Comparison of ENCODE assay signal across 4 worm cellular contexts in the genomic region with DNA sequence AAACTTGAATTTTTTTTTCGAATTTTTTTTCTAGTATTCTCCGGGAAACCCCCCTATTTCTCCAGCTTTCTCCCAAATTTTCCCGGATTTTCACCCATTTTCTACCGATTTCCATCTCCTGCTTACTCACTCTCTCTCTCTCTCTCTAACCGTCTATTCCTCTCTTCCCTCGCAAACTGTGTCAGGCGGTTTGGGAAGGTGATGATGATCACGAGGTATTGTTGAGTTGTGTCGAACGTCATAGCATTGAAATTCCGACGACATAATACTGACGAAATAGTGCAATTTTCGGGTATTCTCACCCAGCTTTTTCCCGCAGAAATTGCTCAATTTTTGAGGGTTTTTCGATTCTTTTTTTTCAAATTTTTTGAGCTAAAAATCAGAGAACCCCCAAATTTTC.
A peak's percentile ranks its signal among the peaks of the same experiment; 100 is the strongest.
TF ChIP-seq lines count a peak whose summit lies in the region.

No protein-coding gene starts in this region.

TF ChIP-seq in whole organism, L1 larva, 84 proteins besides CTCF, POLR2A, EP300 and RAD21 (continued from another document and continues in another):
- TF ChIP-seq elt-3 (tag; optimal IDR thresholded peaks at IDR 0.05; lab: Kevin White, UChicago) (peak in 1 of 6 experiments; percentile 74), sptf-1 (tag; optimal IDR thresholded peaks at IDR 0.05; lab: Kevin White, UChicago) (no peak), lin-35 (GFP tag; optimal IDR thresholded peaks at IDR 0.05; lab: Kevin White, UChicago) (peak; percentile 2 to 82), isw-1 (GFP tag; IDR thresholded peaks at IDR 0.05; lab: Robert Waterston, UW) (no peak), nhr-12 (tag; optimal IDR thresholded peaks at IDR 0.05; lab: Kevin White, UChicago) (no peak), unc-30 (tag; optimal IDR thresholded peaks at IDR 0.05; lab: Kevin White, UChicago) (no peak), nhr-85 (tag; lab: Kevin White, UChicago) (peak; percentile 83), pax-3 (tag; optimal IDR thresholded peaks at IDR 0.05; lab: Kevin White, UChicago) (peak; percentile 59), skn-1 (tag; optimal IDR thresholded peaks at IDR 0.05; lab: Kevin White, UChicago) (peak; percentile 60), egl-13 (tag; optimal IDR thresholded peaks at IDR 0.05; lab: Kevin White, UChicago) (no peak), nhr-77 (tag; optimal IDR thresholded peaks at IDR 0.05; lab: Kevin White, UChicago) (no peak), unc-62 (GFP tag; optimal IDR thresholded peaks at IDR 0.05; lab: Kevin White, UChicago) (no peak), nhr-20 (tag; optimal IDR thresholded peaks at IDR 0.05; lab: Kevin White, UChicago) (peak; percentile 76), blmp-1 (tag; optimal IDR thresholded peaks at IDR 0.05; lab: Kevin White, UChicago) (peak; percentile 91), nhr-84 (tag; optimal IDR thresholded peaks at IDR 0.05; lab: Kevin White, UChicago) (no peak), ztf-11 (tag; optimal IDR thresholded peaks at IDR 0.05; lab: Kevin White, UChicago) (peak in 1 of 2 experiments; percentile 22), nhr-47 (tag; optimal IDR thresholded peaks at IDR 0.05; lab: Kevin White, UChicago) (peak; percentile 56), swsn-7 (tag; optimal IDR thresholded peaks at IDR 0.05; lab: Kevin White, UChicago) (peak; percentile 38), sup-37 (GFP tag; optimal IDR thresholded peaks at IDR 0.05; lab: Kevin White, UChicago) (peak; percentile 6), unc-86 (tag; optimal IDR thresholded peaks at IDR 0.05; lab: Kevin White, UChicago) (no peak), grh-1 (GFP tag; IDR thresholded peaks at IDR 0.05; lab: Robert Waterston, UW) (peak; percentile 52), irx-1 (tag; optimal IDR thresholded peaks at IDR 0.05; lab: Kevin White, UChicago) (no peak), vab-15 (tag; optimal IDR thresholded peaks at IDR 0.05; lab: Kevin White, UChicago) (no peak), tlp-1 (tag; optimal IDR thresholded peaks at IDR 0.05; lab: Kevin White, UChicago) (no peak), unc-98 (GFP tag; IDR thresholded peaks at IDR 0.05; lab: Robert Waterston, UW) (peak; percentile 21; the same call in 1 of the 2 replicates), nhr-19 (GFP tag; conservative IDR thresholded peaks at IDR 0.05; lab: Robert Waterston, UW) (peak; percentile 66), dpl-1 (GFP tag; optimal IDR thresholded peaks at IDR 0.05; lab: Kevin White, UChicago) (peak; percentile 29 to 68 (median 46)), C16A3.4 (tag; optimal IDR thresholded peaks at IDR 0.05; lab: Kevin White, UChicago) (peak; percentile 72), fkh-4 (tag; optimal IDR thresholded peaks at IDR 0.05; lab: Kevin White, UChicago; ENCODE audit: borderline replicate concordance) (no peak), ets-5 (GFP tag; IDR thresholded peaks at IDR 0.05; lab: Robert Waterston, UW) (no peak), fkh-8 (tag; optimal IDR thresholded peaks at IDR 0.05; lab: Kevin White, UChicago) (peak; percentile 13), ces-1 (GFP tag; optimal IDR thresholded peaks at IDR 0.05; lab: Kevin White, UChicago) (no peak)

TF ChIP-seq in whole organism, L2 larva, 48 proteins besides CTCF, POLR2A, EP300 and RAD21 (continued from another document):
- no peak for TF ChIP-seq zag-1 (tag; optimal IDR thresholded peaks at IDR 0.05; lab: Kevin White, UChicago)
- no peak for TF ChIP-seq alr-1 (tag; optimal IDR thresholded peaks at IDR 0.05; lab: Kevin White, UChicago)
- no peak for TF ChIP-seq ZK546.5 (tag; optimal IDR thresholded peaks at IDR 0.05; lab: Kevin White, UChicago)
- no peak for TF ChIP-seq blmp-1 (tag; optimal IDR thresholded peaks at IDR 0.05; lab: Kevin White, UChicago; ENCODE audit: insufficient read depth)
- no peak for TF ChIP-seq R02D3.7 (tag; optimal IDR thresholded peaks at IDR 0.05; lab: Kevin White, UChicago)
- no peak for TF ChIP-seq elt-3 (tag; optimal IDR thresholded peaks at IDR 0.05; lab: Kevin White, UChicago)
- TF ChIP-seq ztf-11 (tag; optimal IDR thresholded peaks at IDR 0.05; lab: Kevin White, UChicago): no peak
- TF ChIP-seq Y55F3AM.14 (GFP tag; optimal IDR thresholded peaks at IDR 0.05; lab: Kevin White, UChicago): no peak
- TF ChIP-seq ama-1 (optimal IDR thresholded peaks at IDR 0.05; lab: Kevin White, UChicago): peak; percentile 85
- TF ChIP-seq snpc-4 (tag; optimal IDR thresholded peaks at IDR 0.05; lab: Kevin White, UChicago): no peak
- TF ChIP-seq nhr-12 (tag; optimal IDR thresholded peaks at IDR 0.05; lab: Kevin White, UChicago): no peak
- no peak for TF ChIP-seq mdl-1 (tag; optimal IDR thresholded peaks at IDR 0.05; lab: Kevin White, UChicago)
- TF ChIP-seq crh-2 (tag; optimal IDR thresholded peaks at IDR 0.05; lab: Kevin White, UChicago): peak; percentile 63
- TF ChIP-seq nhr-237 (tag; optimal IDR thresholded peaks at IDR 0.05; lab: Kevin White, UChicago): no peak
- TF ChIP-seq fos-1 (tag; optimal IDR thresholded peaks at IDR 0.05; lab: Kevin White, UChicago): no peak
- TF ChIP-seq nhr-21 (tag; optimal IDR thresholded peaks at IDR 0.05; lab: Kevin White, UChicago): peak; percentile 17
- peak; percentile 29 for TF ChIP-seq sem-4 (tag; optimal IDR thresholded peaks at IDR 0.05; lab: Kevin White, UChicago)
- no peak for TF ChIP-seq elt-1 (tag; optimal IDR thresholded peaks at IDR 0.05; lab: Kevin White, UChicago)
- TF ChIP-seq dmd-4 (tag; optimal IDR thresholded peaks at IDR 0.05; lab: Kevin White, UChicago): no peak
- peak; percentile 36 for TF ChIP-seq ztf-4 (tag; optimal IDR thresholded peaks at IDR 0.05; lab: Kevin White, UChicago)
- TF ChIP-seq egl-27 (tag; optimal IDR thresholded peaks at IDR 0.05; lab: Kevin White, UChicago): no peak
- TF ChIP-seq mbf-1 (tag; optimal IDR thresholded peaks at IDR 0.05; lab: Kevin White, UChicago): no peak
- TF ChIP-seq aly-2 (tag; optimal IDR thresholded peaks at IDR 0.05; lab: Kevin White, UChicago): no peak
- no peak for TF ChIP-seq unc-39 (tag; optimal IDR thresholded peaks at IDR 0.05; lab: Kevin White, UChicago)
- TF ChIP-seq ceh-82 (tag; optimal IDR thresholded peaks at IDR 0.05; lab: Kevin White, UChicago): no peak
- TF ChIP-seq nhr-23 (tag; optimal IDR thresholded peaks at IDR 0.05; lab: Kevin White, UChicago): no peak
- no peak for TF ChIP-seq nhr-11 (tag; optimal IDR thresholded peaks at IDR 0.05; lab: Kevin White, UChicago)
- peak; percentile 61 for TF ChIP-seq sma-3 (GFP tag; optimal IDR thresholded peaks at IDR 0.05; lab: Kevin White, UChicago)
- no peak for TF ChIP-seq lin-11 (tag; optimal IDR thresholded peaks at IDR 0.05; lab: Kevin White, UChicago)
- peak; percentile 12 for TF ChIP-seq nhr-6 (tag; optimal IDR thresholded peaks at IDR 0.05; lab: Kevin White, UChicago)
- TF ChIP-seq nhr-77 (tag; optimal IDR thresholded peaks at IDR 0.05; lab: Kevin White, UChicago): no peak
- TF ChIP-seq mab-5 (tag; optimal IDR thresholded peaks at IDR 0.05; lab: Kevin White, UChicago): no peak
- peak; percentile 25 for TF ChIP-seq nhr-25 (tag; optimal IDR thresholded peaks at IDR 0.05; lab: Kevin White, UChicago)
- no peak for TF ChIP-seq nhr-10 (tag; optimal IDR thresholded peaks at IDR 0.05; lab: Kevin White, UChicago)

TF ChIP-seq in whole organism, L3 larva, 47 proteins besides CTCF, POLR2A, EP300 and RAD21 (continued from another document):
- TF ChIP-seq lin-15B (tag; optimal IDR thresholded peaks at IDR 0.05; lab: Kevin White, UChicago) (no peak), jun-1 (tag; optimal IDR thresholded peaks at IDR 0.05; lab: Kevin White, UChicago) (peak; percentile 32), nhr-23 (tag; optimal IDR thresholded peaks at IDR 0.05; lab: Kevin White, UChicago) (peak; percentile 50), pha-4 (tag; optimal IDR thresholded peaks at IDR 0.05; lab: Kevin White, UChicago) (peak; percentile 82), pqm-1 (tag; optimal IDR thresholded peaks at IDR 0.05; lab: Kevin White, UChicago) (peak; percentile 31), tbx-2 (tag; optimal IDR thresholded peaks at IDR 0.05; lab: Kevin White, UChicago) (no peak), mdl-1 (tag; optimal IDR thresholded peaks at IDR 0.05; lab: Kevin White, UChicago) (no peak), ZK546.5 (tag; optimal IDR thresholded peaks at IDR 0.05; lab: Kevin White, UChicago) (no peak), nhr-237 (tag; optimal IDR thresholded peaks at IDR 0.05; lab: Kevin White, UChicago) (no peak), nfya-1 (tag; optimal IDR thresholded peaks at IDR 0.05; lab: Kevin White, UChicago; ENCODE audit: insufficient read depth) (peak; percentile 5), ztf-4 (tag; optimal IDR thresholded peaks at IDR 0.05; lab: Kevin White, UChicago) (no peak), sea-2 (GFP tag; optimal IDR thresholded peaks at IDR 0.05; lab: Kevin White, UChicago) (no peak), hmg-11 (tag; optimal IDR thresholded peaks at IDR 0.05; lab: Kevin White, UChicago) (no peak), lin-39 (tag; optimal IDR thresholded peaks at IDR 0.05; lab: Kevin White, UChicago) (no peak), elt-1 (tag; optimal IDR thresholded peaks at IDR 0.05; lab: Kevin White, UChicago) (no peak), nhr-76 (tag; optimal IDR thresholded peaks at IDR 0.05; lab: Kevin White, UChicago) (no peak), unc-39 (tag; optimal IDR thresholded peaks at IDR 0.05; lab: Kevin White, UChicago) (no peak), ceh-28 (tag; optimal IDR thresholded peaks at IDR 0.05; lab: Kevin White, UChicago) (no peak), zag-1 (tag; optimal IDR thresholded peaks at IDR 0.05; lab: Kevin White, UChicago) (no peak), egl-27 (tag; optimal IDR thresholded peaks at IDR 0.05; lab: Kevin White, UChicago) (no peak), ceh-16 (tag; optimal IDR thresholded peaks at IDR 0.05; lab: Kevin White, UChicago) (no peak)

TF ChIP-seq in whole organism, L4 larva, 104 proteins besides CTCF, POLR2A, EP300 and RAD21 (continued from another document):
- no peak for TF ChIP-seq F49E8.2 (tag; optimal IDR thresholded peaks at IDR 0.05; lab: Kevin White, UChicago; ENCODE audit: borderline replicate concordance)
- no peak for TF ChIP-seq rbr-2 (tag; optimal IDR thresholded peaks at IDR 0.05; lab: Kevin White, UChicago)
- TF ChIP-seq hif-1 (tag; optimal IDR thresholded peaks at IDR 0.05; lab: Kevin White, UChicago): peak in 1 of 2 experiments; percentile 15
- peak in 1 of 2 experiments; percentile 67 for TF ChIP-seq lsy-2 (tag; optimal IDR thresholded peaks at IDR 0.05; lab: Kevin White, UChicago)
- peak; percentile 95 for TF ChIP-seq hlh-30 (tag; optimal IDR thresholded peaks at IDR 0.05; lab: Kevin White, UChicago; ENCODE audit: insufficient read depth)
- TF ChIP-seq nhr-28 (tag; optimal IDR thresholded peaks at IDR 0.05; lab: Kevin White, UChicago): peak; percentile 70
- TF ChIP-seq zag-1 (tag; optimal IDR thresholded peaks at IDR 0.05; lab: Kevin White, UChicago): no peak
- TF ChIP-seq unc-62 (GFP tag; optimal IDR thresholded peaks at IDR 0.05 in 1 of 2; lab: Kevin White, UChicago): peak in 1 of 2 experiments; percentile 8
- TF ChIP-seq unc-62 (tag; optimal IDR thresholded peaks at IDR 0.05; lab: Kevin White, UChicago): no peak
- TF ChIP-seq dmd-6 (GFP tag; IDR thresholded peaks at IDR 0.05; lab: Robert Waterston, UW): peak; percentile 27; the same call in 1 of the 2 replicates
- TF ChIP-seq nhr-6 (tag; optimal IDR thresholded peaks at IDR 0.05; lab: Kevin White, UChicago): peak; percentile 51
- no peak for TF ChIP-seq T20F7.1 (GFP tag; optimal IDR thresholded peaks at IDR 0.05; lab: Kevin White, UChicago)
- no peak for TF ChIP-seq nhr-237 (tag; optimal IDR thresholded peaks at IDR 0.05; lab: Kevin White, UChicago)
- peak; percentile 75 for TF ChIP-seq hlh-11 (tag; optimal IDR thresholded peaks at IDR 0.05; lab: Kevin White, UChicago)
- no peak for TF ChIP-seq Y75B8A.6 (GFP tag; IDR thresholded peaks at IDR 0.05; lab: Robert Waterston, UW)
- TF ChIP-seq mes-2 (tag; optimal IDR thresholded peaks at IDR 0.05; lab: Kevin White, UChicago; ENCODE audit: poor library complexity, severe bottlenecking): peak; percentile 11
- no peak for TF ChIP-seq ceh-32 (tag; optimal IDR thresholded peaks at IDR 0.05; lab: Kevin White, UChicago; ENCODE audit: poor library complexity)
